Worm (Caenorhabditis elegans) whole organism, L2 larva: ENCODE data around the gene F47B8.8.
"Not testable (repeated sequence)": the region's sequence is repeated elsewhere in the genome, so short reads cannot be mapped to it uniquely, and the experiment has no call there.

Experiments used
- C34F6.9 ChIP-seq: fragments of 150-350 bp; optimal IDR thresholded peaks from 2 replicates; lab custom pipeline; 2014; ENCODE audit warnings: missing biosample characterization, missing genetic modification characterization
- F13H6.1 ChIP-seq: sonication (generic microtip); optimal IDR thresholded peaks from 2 replicates; lab custom pipeline; 2016; ENCODE audit warnings: missing genetic modification characterization, missing compliant biosample characterization
- R02D3.7 ChIP-seq: fragments of 150-350 bp; optimal IDR thresholded peaks from 2 replicates; lab custom pipeline; 2014; ENCODE audit warnings: missing biosample characterization, missing genetic modification characterization
- Y55F3AM.14 ChIP-seq: fragments of 200-800 bp; sonication (Bioruptor generic); optimal IDR thresholded peaks from 2 replicates; lab custom pipeline; 2018; ENCODE audit warnings: mild to moderate bottlenecking, missing genetic modification characterization, missing compliant biosample characterization
- ZK546.5 ChIP-seq: sonication (generic microtip); optimal IDR thresholded peaks from 2 replicates; lab custom pipeline; 2017; ENCODE audit warnings: missing biosample characterization, missing genetic modification characterization
- alr-1 ChIP-seq: fragments of 150-350 bp; optimal IDR thresholded peaks from 2 replicates; lab custom pipeline; 2014; ENCODE audit warnings: missing biosample characterization, missing genetic modification characterization
- aly-2 ChIP-seq: fragments of 150-350 bp; optimal IDR thresholded peaks from 2 replicates; lab custom pipeline; 2014; ENCODE audit warnings: missing biosample characterization, missing genetic modification characterization
- ama-1 ChIP-seq: fragments of 150-350 bp; optimal IDR thresholded peaks from 2 replicates; lab custom pipeline; 2018; ENCODE audit warnings: inconsistent platforms
- blmp-1 ChIP-seq: sonication (generic microtip); optimal IDR thresholded peaks from 2 replicates; lab custom pipeline; 2017; ENCODE audit warnings: missing genetic modification characterization, mild to moderate bottlenecking, missing compliant biosample characterization, antibody characterized with exemption, moderate library complexity; ENCODE audit not compliant: insufficient read depth
- ceh-82 ChIP-seq: fragments of 150-350 bp; optimal IDR thresholded peaks from 2 replicates; lab custom pipeline; 2014; ENCODE audit warnings: missing biosample characterization, missing genetic modification characterization
- egl-27 ChIP-seq: sonication (generic microtip); optimal IDR thresholded peaks from 3 replicates; lab custom pipeline; 2017; ENCODE audit warnings: missing biosample characterization, missing genetic modification reagents, missing genetic modification characterization
- elt-1 ChIP-seq: fragments of 150-350 bp; optimal IDR thresholded peaks from 2 replicates; lab custom pipeline; 2014; ENCODE audit warnings: missing biosample characterization, missing genetic modification characterization
- elt-3 ChIP-seq: sonication (generic microtip); optimal IDR thresholded peaks from 2 replicates; lab custom pipeline; 2017; ENCODE audit warnings: missing biosample characterization, missing genetic modification characterization
- fos-1 ChIP-seq: fragments of 150-350 bp; optimal IDR thresholded peaks from 2 replicates; lab custom pipeline; 2014; ENCODE audit warnings: missing biosample characterization, missing genetic modification characterization
- gmeb-1 ChIP-seq: fragments of 150-350 bp; optimal IDR thresholded peaks from 2 replicates; lab custom pipeline; 2014; ENCODE audit warnings: missing biosample characterization, missing genetic modification characterization
- lin-11 ChIP-seq: fragments of 150-350 bp; sonication (generic microtip); optimal IDR thresholded peaks from 2 replicates; lab custom pipeline; 2014; ENCODE audit warnings: missing biosample characterization, missing genetic modification characterization, inconsistent platforms, mixed read lengths
- lin-39 ChIP-seq: fragments of 150-350 bp; optimal IDR thresholded peaks from 2 replicates; lab custom pipeline; 2014; ENCODE audit warnings: missing biosample characterization, missing genetic modification reagents, missing genetic modification characterization
- lsy-2 ChIP-seq, 2 experiments: fragments of 150-350 bp in 1 of 2; sonication (generic microtip) in 1 of 2; optimal IDR thresholded peaks; 2 replicates each; lab custom pipeline; 2014 to 2017; ENCODE audit warnings: missing biosample characterization in 2 of 2, missing genetic modification characterization in 2 of 2
- mab-5 ChIP-seq: fragments of 150-350 bp; optimal IDR thresholded peaks from 2 replicates; lab custom pipeline; 2014; ENCODE audit warnings: missing biosample characterization, missing genetic modification characterization
- nhr-10 ChIP-seq: sonication (generic microtip); optimal IDR thresholded peaks from 2 replicates; lab custom pipeline; 2017; ENCODE audit warnings: missing biosample characterization, missing genetic modification characterization
- nhr-12 ChIP-seq: fragments of 150-350 bp; optimal IDR thresholded peaks from 2 replicates; lab custom pipeline; 2014; ENCODE audit warnings: missing biosample characterization, missing genetic modification characterization
- nhr-129 ChIP-seq: fragments of 150-350 bp; optimal IDR thresholded peaks from 2 replicates; lab custom pipeline; 2014; ENCODE audit warnings: missing biosample characterization, missing genetic modification characterization
- nhr-21 ChIP-seq: fragments of 150-350 bp; optimal IDR thresholded peaks from 2 replicates; lab custom pipeline; 2014; ENCODE audit warnings: missing biosample characterization, missing genetic modification characterization
- nhr-237 ChIP-seq: fragments of 150-350 bp; optimal IDR thresholded peaks from 2 replicates; lab custom pipeline; 2014; ENCODE audit warnings: missing biosample characterization, missing genetic modification characterization
- nhr-25 ChIP-seq: fragments of 150-350 bp; sonication (generic microtip); optimal IDR thresholded peaks from 3 replicates; lab custom pipeline; 2014; ENCODE audit warnings: missing biosample characterization, missing genetic modification characterization
- nhr-6 ChIP-seq: fragments of 150-350 bp; optimal IDR thresholded peaks from 2 replicates; lab custom pipeline; 2014; ENCODE audit warnings: missing biosample characterization, missing genetic modification characterization
- nhr-77 ChIP-seq: fragments of 150-350 bp; optimal IDR thresholded peaks from 2 replicates; lab custom pipeline; 2014; ENCODE audit warnings: missing biosample characterization, missing genetic modification characterization
- peb-1 ChIP-seq: fragments of 150-350 bp; optimal IDR thresholded peaks from 2 replicates; lab custom pipeline; 2014; ENCODE audit warnings: missing biosample characterization, missing genetic modification characterization
- sem-4 ChIP-seq: fragments of 150-350 bp; optimal IDR thresholded peaks from 2 replicates; lab custom pipeline; 2014; ENCODE audit warnings: missing biosample characterization, missing genetic modification reagents, missing genetic modification characterization
- snpc-4 ChIP-seq: fragments of 150-350 bp; optimal IDR thresholded peaks from 2 replicates; lab custom pipeline; 2014; ENCODE audit warnings: missing biosample characterization, missing genetic modification characterization
- unc-62 ChIP-seq: fragments of 150-350 bp; optimal IDR thresholded peaks from 2 replicates; lab custom pipeline; 2014; ENCODE audit warnings: missing biosample characterization, missing genetic modification reagents, missing genetic modification characterization
- ztf-1 ChIP-seq: fragments of 200-800 bp; sonication (Bioruptor generic); conservative IDR thresholded peaks from 2 replicates; pipeline ENCODE4 v1.3.6; 2022; ENCODE audit warnings: missing genetic modification characterization, missing compliant biosample characterization
- ztf-11 ChIP-seq: sonication (generic microtip); optimal IDR thresholded peaks from 2 replicates; lab custom pipeline; 2017; ENCODE audit warnings: missing biosample characterization, missing genetic modification characterization
- ztf-4 ChIP-seq: fragments of 150-350 bp; optimal IDR thresholded peaks from 2 replicates; lab custom pipeline; 2014; ENCODE audit warnings: missing biosample characterization, missing genetic modification characterization

F47B8.8 gene

DNA sequence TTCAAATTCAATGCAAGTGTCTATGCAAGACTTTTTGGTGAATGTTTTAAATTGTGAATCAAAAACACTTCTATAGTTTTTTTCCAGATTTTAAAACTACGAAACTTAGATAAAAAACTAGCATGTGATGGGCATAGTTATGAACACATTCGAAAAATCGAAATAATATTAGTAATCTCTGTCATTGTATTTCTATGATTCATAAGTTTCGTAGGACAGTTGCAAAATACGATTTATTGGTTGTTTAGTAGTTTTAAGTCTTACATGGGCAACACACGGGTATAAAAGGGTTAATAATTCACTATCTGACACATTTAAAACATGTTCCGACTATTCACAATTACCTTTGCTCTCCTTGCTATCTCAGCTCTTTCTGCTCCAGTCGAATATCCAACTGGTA lies 23.4 kb upstream of the F47B8.8 start, which contains the start of gene spig-5:
TSS of gene spig-5 (plus strand) at position 301 of the 400 bp plus-strand sequence.
- not testable (repeated sequence) for TF ChIP-seq F13H6.1 (tag; lab: Kevin White, UChicago); Y55F3AM.14 (GFP tag; lab: Kevin White, UChicago); aly-2 (tag; lab: Kevin White, UChicago)

DNA sequence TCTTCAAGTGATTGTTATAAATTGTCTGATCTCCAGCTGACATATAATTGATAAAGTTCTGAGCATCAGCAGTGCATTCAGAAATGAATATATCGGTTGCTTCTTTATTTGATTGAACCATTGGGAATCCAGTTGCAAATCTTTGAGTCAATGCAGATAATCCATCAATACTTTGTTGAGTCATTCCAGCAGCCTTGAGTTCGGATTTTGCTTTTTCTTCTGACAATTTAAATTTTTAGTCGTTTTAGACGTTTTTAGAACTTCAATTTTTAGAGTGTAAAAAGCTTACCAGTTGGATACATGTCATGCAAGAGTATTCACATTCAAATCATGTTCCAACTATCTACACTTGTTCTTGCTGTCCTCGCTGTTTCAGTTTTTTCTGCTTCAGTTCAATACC lies 21.9 kb upstream of the F47B8.8 start, which contains the start of gene F14D7.14:
TSS of gene F14D7.14 (plus strand) at position 301 of the 400 bp plus-strand sequence.
- TF ChIP-seq elt-3 (tag; lab: Kevin White, UChicago); sem-4 (tag; lab: Kevin White, UChicago); Y55F3AM.14 (GFP tag; lab: Kevin White, UChicago): not testable (repeated sequence)

DNA sequence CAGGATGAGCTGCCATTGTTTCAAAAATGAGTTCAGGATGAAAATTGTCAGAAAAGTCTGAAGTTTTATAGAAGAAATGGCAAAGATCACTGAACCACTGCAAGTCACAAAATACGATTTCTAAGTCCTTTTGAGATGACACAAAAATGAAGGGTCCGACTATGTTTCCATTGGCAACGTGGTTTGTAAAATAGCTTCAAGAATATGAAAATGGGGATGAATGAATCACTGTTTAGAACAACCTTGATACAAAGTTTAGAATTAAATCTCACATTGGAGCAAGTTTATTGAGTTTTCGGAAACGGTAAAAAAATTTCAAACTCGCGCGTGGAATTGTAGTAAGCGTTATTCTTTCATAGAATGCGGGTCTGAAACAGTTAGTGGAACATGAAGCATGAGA lies 20.4 kb upstream of the F47B8.8 start, which contains the start of gene ddn-3:
TSS of gene ddn-3 (minus strand) at position 101 of the 400 bp plus-strand sequence.
- TF ChIP-seq fos-1, result no peak
- TF ChIP-seq nhr-77, result no peak
- TF ChIP-seq ztf-1 (GFP tag; lab: Robert Waterston, UW), result no peak
- no peak for TF ChIP-seq nhr-6 (tag; lab: Kevin White, UChicago)
- TF ChIP-seq nhr-10, result no peak
- no peak for TF ChIP-seq aly-2 (tag; lab: Kevin White, UChicago)
- no peak for TF ChIP-seq alr-1
- no peak for TF ChIP-seq ztf-4 (tag; lab: Kevin White, UChicago)
- no peak for TF ChIP-seq nhr-12 (tag; lab: Kevin White, UChicago)
- TF ChIP-seq gmeb-1 (tag; lab: Kevin White, UChicago), result no peak
- no peak for TF ChIP-seq lin-11 (tag; lab: Kevin White, UChicago)
- TF ChIP-seq nhr-21 (tag; lab: Kevin White, UChicago), result no peak
- TF ChIP-seq peb-1, result no peak

DNA sequence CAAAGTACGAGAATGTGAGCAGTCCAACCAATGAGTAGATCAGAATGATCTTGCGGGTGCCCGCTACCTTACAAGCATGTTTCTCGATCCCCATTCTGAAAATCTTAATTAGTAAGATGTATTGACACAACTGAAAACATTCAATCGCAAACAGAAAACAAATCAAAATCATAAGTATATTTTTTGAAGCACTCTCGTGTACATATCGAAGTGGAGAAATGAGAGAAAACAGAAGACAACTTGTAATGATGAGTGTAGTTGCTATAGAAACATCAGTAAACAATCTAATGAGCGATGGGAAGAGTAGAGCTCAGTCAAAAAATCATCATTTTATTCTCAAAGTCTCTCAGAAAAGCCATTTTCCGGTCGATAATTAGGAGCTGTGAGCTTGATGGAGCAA lies 18.8 kb upstream of the F47B8.8 start, which contains the start of gene F14D7.8:
TSS of gene F14D7.8 (minus strand) at position 101 of the 400 bp plus-strand sequence.
- TF ChIP-seq lin-11 (tag; lab: Kevin White, UChicago) (no peak), nhr-129 (tag; lab: Kevin White, UChicago) (no peak), ZK546.5 (tag; lab: Kevin White, UChicago) (no peak), C34F6.9 (tag; lab: Kevin White, UChicago) (no peak), egl-27 (tag; lab: Kevin White, UChicago) (no peak), alr-1 (no peak), ztf-11 (tag; lab: Kevin White, UChicago) (no peak), unc-62 (no peak), lsy-2 (tag; optimal IDR thresholded peaks at IDR 0.05; lab: Kevin White, UChicago) (no peak), sem-4 (tag; lab: Kevin White, UChicago) (no peak), snpc-4 (tag; lab: Kevin White, UChicago) (no peak), elt-1 (no peak), ama-1 (lab: Kevin White, UChicago) (no peak), nhr-25 (tag; lab: Kevin White, UChicago) (no peak), ceh-82 (tag; lab: Kevin White, UChicago) (no peak), R02D3.7 (tag; lab: Kevin White, UChicago) (no peak), aly-2 (tag; lab: Kevin White, UChicago) (no peak), mab-5 (no peak)
- TF ChIP-seq, all 48 proteins: peak for 0

DNA sequence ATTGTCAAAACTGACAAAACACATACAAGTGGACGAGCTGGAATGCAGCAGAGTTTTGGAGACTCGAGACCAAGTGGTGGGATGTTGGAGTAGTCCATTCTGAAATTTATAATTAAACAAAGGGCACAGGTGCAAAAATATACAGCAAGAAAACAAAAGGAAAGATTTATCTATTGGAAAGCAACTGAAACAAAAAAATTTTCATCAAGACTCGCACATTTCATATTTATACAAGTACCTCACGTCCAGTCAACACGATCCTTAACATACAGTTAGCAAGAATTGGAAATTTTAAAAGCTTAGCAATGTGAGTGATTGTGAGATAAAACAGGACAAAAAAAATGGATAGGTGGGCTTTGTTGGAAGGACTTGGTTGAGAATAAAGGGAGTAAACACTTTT lies 17.3 kb upstream of the F47B8.8 start, which contains the start of gene F47B8.1:
TSS of gene F47B8.1 (minus strand) at position 101 of the 400 bp plus-strand sequence.
- TF ChIP-seq lin-39 (tag; lab: Kevin White, UChicago) (no peak), nhr-237 (tag; lab: Kevin White, UChicago) (no peak), blmp-1 (tag; lab: Kevin White, UChicago) (no peak), ZK546.5 (tag; lab: Kevin White, UChicago) (no peak), elt-3 (tag; lab: Kevin White, UChicago) (no peak), nhr-12 (tag; lab: Kevin White, UChicago) (no peak), nhr-21 (tag; lab: Kevin White, UChicago) (no peak), egl-27 (tag; lab: Kevin White, UChicago) (no peak)
